Fruit fly (Drosophila melanogaster) whole organism, embryonic: Measurements from ENCODE around the gene Polr2I.

Source experiments
- Blimp-1 ChIP-seq: fragments of 200-800 bp; sonication (Bioruptor generic); optimal IDR thresholded peaks from 3 replicates; lab custom pipeline; 2018; ENCODE audit warnings: missing biosample characterization, missing genetic modification characterization, mild to moderate bottlenecking, moderate library complexity, missing genetic modification reagents
- CG10209 ChIP-seq: fragments of 200-800 bp; sonication (Bioruptor generic); optimal IDR thresholded peaks from 3 replicates; lab custom pipeline; 2017; ENCODE audit warnings: missing biosample characterization, mild to moderate bottlenecking, missing genetic modification characterization, missing genetic modification reagents
- CG10274 ChIP-seq: fragments of 200-800 bp; sonication (Bioruptor generic); optimal IDR thresholded peaks from 3 replicates; lab custom pipeline; 2017; ENCODE audit warnings: missing biosample characterization, mild to moderate bottlenecking, missing genetic modification characterization
- CG10979 ChIP-seq: fragments of 200-800 bp; sonication (Bioruptor generic); optimal IDR thresholded peaks from 2 replicates; lab custom pipeline; 2018; ENCODE audit warnings: missing biosample characterization, mild to moderate bottlenecking, missing genetic modification characterization, moderate library complexity
- CG11398 ChIP-seq: fragments of 200-800 bp; sonication (Bioruptor generic); optimal IDR thresholded peaks from 2 replicates; lab custom pipeline; 2016; ENCODE audit warnings: missing biosample characterization, missing genetic modification characterization
- CG11695 ChIP-seq: fragments of 200-800 bp; sonication (Bioruptor generic); IDR thresholded peaks from 3 replicates; pipeline ENCODE4 v1.3.6; 2022; ENCODE audit warnings: missing biosample characterization, missing genetic modification characterization
- CG12104 ChIP-seq: fragments of 200-800 bp; sonication (Bioruptor generic); optimal IDR thresholded peaks from 3 replicates; lab custom pipeline; 2016; ENCODE audit warnings: missing biosample characterization, missing genetic modification characterization
- CG15269 ChIP-seq: fragments of 200-800 bp; sonication (Bioruptor generic); optimal IDR thresholded peaks from 2 replicates; lab custom pipeline; 2018; ENCODE audit warnings: missing biosample characterization, mild to moderate bottlenecking, missing genetic modification characterization, moderate library complexity
- CG18599 ChIP-seq: fragments of 200-800 bp; sonication (Bioruptor generic); optimal IDR thresholded peaks from 3 replicates; lab custom pipeline; 2017; ENCODE audit warnings: missing biosample characterization, missing genetic modification characterization, mild to moderate bottlenecking, moderate library complexity, missing genetic modification reagents
- CG2889 ChIP-seq: fragments of 200-800 bp; sonication (Bioruptor generic); IDR thresholded peaks from 3 replicates; pipeline ENCODE4 v1.3.6; 2022; ENCODE audit warnings: missing biosample characterization, missing genetic modification characterization
- CG34376 ChIP-seq: fragments of 200-800 bp; sonication (Bioruptor generic); optimal IDR thresholded peaks from 2 replicates; lab custom pipeline; 2018; ENCODE audit warnings: missing biosample characterization, mild to moderate bottlenecking, missing genetic modification characterization
- CG3995 ChIP-seq: fragments of 200-800 bp; sonication (Bioruptor generic); optimal IDR thresholded peaks from 3 replicates; lab custom pipeline; 2016; ENCODE audit warnings: missing biosample characterization, missing genetic modification characterization
- CG4328 ChIP-seq: fragments of 200-800 bp; sonication (Bioruptor generic); optimal IDR thresholded peaks from 3 replicates; lab custom pipeline; 2017; ENCODE audit warnings: missing biosample characterization, missing genetic modification reagents, missing genetic modification characterization
- CG43689 ChIP-seq: fragments of 200-800 bp; sonication (Bioruptor generic); IDR thresholded peaks from 2 replicates; pipeline ENCODE4 v1.3.6; 2022; ENCODE audit warnings: missing biosample characterization, missing genetic modification characterization
- CG5180 ChIP-seq: fragments of 200-800 bp; sonication (Bioruptor generic); optimal IDR thresholded peaks from 3 replicates; lab custom pipeline; 2017; ENCODE audit warnings: missing biosample characterization, missing genetic modification characterization, mild to moderate bottlenecking, moderate library complexity, missing genetic modification reagents
- CG8924 ChIP-seq: fragments of 200-800 bp; optimal IDR thresholded peaks from 3 replicates; lab custom pipeline; 2019; ENCODE audit warnings: missing biosample characterization, mild to moderate bottlenecking, missing genetic modification characterization, moderate library complexity
- CG9727 ChIP-seq: fragments of 200-800 bp; sonication (Bioruptor generic); optimal IDR thresholded peaks from 3 replicates; lab custom pipeline; 2017; ENCODE audit warnings: missing biosample characterization, mild to moderate bottlenecking, missing genetic modification characterization
- CoRest ChIP-seq: fragments of 200-800 bp; sonication (Bioruptor generic); optimal IDR thresholded peaks from 3 replicates; lab custom pipeline; 2018; ENCODE audit warnings: missing biosample characterization, mild to moderate bottlenecking, missing genetic modification characterization, moderate library complexity
- Doc3 ChIP-seq: fragments of 200-800 bp; sonication (Bioruptor generic); IDR thresholded peaks from 3 replicates; pipeline ENCODE4 v1.3.6; 2022; ENCODE audit warnings: missing biosample characterization, missing genetic modification characterization; ENCODE audit not compliant: partially characterized antibody
- Drgx ChIP-seq: fragments of 200-800 bp; sonication (Bioruptor generic); IDR thresholded peaks from 2 replicates; pipeline ENCODE4 v1.3.6; 2022; ENCODE audit warnings: missing biosample characterization, missing genetic modification characterization
- Eip74EF ChIP-seq, 2 experiments: fragments of 200-800 bp in 1 of 2; fragments of >200 bp in 1 of 2; sonication (Bioruptor generic) in 1 of 2; optimal IDR thresholded peaks; 2 replicates each; lab custom pipeline; 2017 to 2019; ENCODE audit warnings: missing biosample characterization in 2 of 2, missing genetic modification characterization in 2 of 2, mild to moderate bottlenecking in 1 of 2, moderate library complexity in 1 of 2
- HmgD ChIP-seq: fragments of 200-800 bp; sonication (Bioruptor generic); optimal IDR thresholded peaks from 3 replicates; lab custom pipeline; 2016; ENCODE audit warnings: missing biosample characterization, missing genetic modification characterization
- Lim3 ChIP-seq: fragments of 200-800 bp; sonication (Bioruptor generic); IDR thresholded peaks from 2 replicates; pipeline ENCODE4 v1.3.6; 2022; ENCODE audit warnings: missing biosample characterization, missing genetic modification characterization
- Med ChIP-seq: fragments of 200-800 bp; sonication (Bioruptor generic); peaks from one replicate; lab custom pipeline; 2016; ENCODE audit warnings: missing biosample characterization, missing genetic modification characterization, mild to moderate bottlenecking, inconsistent platforms, moderate library complexity
- Sry-β ChIP-seq: fragments of 200-800 bp; sonication (Bioruptor generic); optimal IDR thresholded peaks from 2 replicates; lab custom pipeline; 2018; ENCODE audit warnings: missing biosample characterization, mild to moderate bottlenecking, missing genetic modification characterization, moderate library complexity
- Xrp1 ChIP-seq: fragments of 200-800 bp; sonication (Bioruptor generic); IDR thresholded peaks from 2 replicates; pipeline ENCODE4 v1.3.6; 2022; ENCODE audit warnings: missing biosample characterization, missing genetic modification characterization
- bsh ChIP-seq, 2 experiments: fragments of 200-800 bp; sonication (Bioruptor generic); optimal IDR thresholded peaks; 2 replicates each; lab custom pipeline; 2017 to 2018; ENCODE audit warnings: mild to moderate bottlenecking in 2 of 2, missing biosample characterization in 2 of 2, missing genetic modification characterization in 2 of 2, moderate library complexity in 1 of 2
- croc ChIP-seq: fragments of 200-800 bp; sonication (Bioruptor generic); conservative IDR thresholded peaks from 3 replicates; pipeline ENCODE4 v1.3.6; 2022; ENCODE audit warnings: missing biosample characterization, missing genetic modification characterization
- exex ChIP-seq: fragments of 200-800 bp; sonication (Bioruptor generic); optimal IDR thresholded peaks from 4 replicates; lab custom pipeline; 2018; ENCODE audit warnings: missing biosample characterization, mild to moderate bottlenecking, missing genetic modification characterization, moderate library complexity
- gfzf ChIP-seq: fragments of 200-800 bp; sonication (Bioruptor generic); optimal IDR thresholded peaks from 2 replicates; lab custom pipeline; 2016; ENCODE audit warnings: missing biosample characterization, mild to moderate bottlenecking, missing genetic modification characterization, moderate library complexity
- grn ChIP-seq: fragments of 200-800 bp; sonication (Bioruptor generic); optimal IDR thresholded peaks from 3 replicates; lab custom pipeline; 2017; ENCODE audit warnings: missing biosample characterization, missing genetic modification characterization
- kni ChIP-seq: fragments of 200-800 bp; sonication (Bioruptor generic); optimal IDR thresholded peaks from 3 replicates; lab custom pipeline; 2017; ENCODE audit warnings: mild to moderate bottlenecking, missing biosample characterization, missing genetic modification reagents, missing genetic modification characterization
- lab ChIP-seq: fragments of 200-800 bp; sonication (Bioruptor generic); optimal IDR thresholded peaks from 3 replicates; lab custom pipeline; 2017; ENCODE audit warnings: missing biosample characterization, missing genetic modification characterization, mild to moderate bottlenecking, moderate library complexity, missing genetic modification reagents
- lbe ChIP-seq: fragments of 200-800 bp; sonication (Bioruptor generic); optimal IDR thresholded peaks from 2 replicates; lab custom pipeline; 2016; ENCODE audit warnings: missing biosample characterization, mild to moderate bottlenecking, missing genetic modification characterization
- org-1 ChIP-seq: fragments of 200-800 bp; sonication (Bioruptor generic); optimal IDR thresholded peaks from 2 replicates; lab custom pipeline; 2017; ENCODE audit warnings: missing biosample characterization, missing genetic modification characterization
- prd ChIP-seq, 3 experiments: fragments of >200 bp in 2 of 3; fragments of 200-800 bp in 1 of 3; sonication (Bioruptor generic) in 1 of 3; optimal IDR thresholded peaks in 2 of 3; IDR thresholded peaks in 1 of 3; 2 replicates in 2 of 3; 3 replicates in 1 of 3; pipeline versions ENCODE4 v1.3.6 to Lab custom; 2017 to 2022; ENCODE audit warnings: missing biosample characterization in 1 of 3, missing genetic modification characterization in 1 of 3
- row ChIP-seq: fragments of 200-800 bp; sonication (Bioruptor generic); IDR thresholded peaks from 3 replicates; pipeline ENCODE4 v1.3.6; 2022; ENCODE audit warnings: missing biosample characterization, missing genetic modification characterization
- sens ChIP-seq: fragments of 200-800 bp; sonication (Bioruptor generic); peaks from one replicate; lab custom pipeline; 2016; ENCODE audit warnings: missing biosample characterization, missing genetic modification characterization
- slbo ChIP-seq: fragments of 200-800 bp; sonication (Bioruptor generic); IDR thresholded peaks from 2 replicates; pipeline ENCODE4 v1.3.6; 2022; ENCODE audit warnings: missing biosample characterization, missing genetic modification characterization
- sug ChIP-seq: fragments of 200-800 bp; optimal IDR thresholded peaks from 2 replicates; lab custom pipeline; 2019; ENCODE audit warnings: missing biosample characterization, mild to moderate bottlenecking, missing genetic modification characterization, moderate library complexity
- unpg ChIP-seq: fragments of 200-800 bp; sonication (Bioruptor generic); optimal IDR thresholded peaks from 3 replicates; lab custom pipeline; 2018; ENCODE audit warnings: missing biosample characterization, mild to moderate bottlenecking, missing genetic modification characterization, moderate library complexity

Gene Polr2I

DNA sequence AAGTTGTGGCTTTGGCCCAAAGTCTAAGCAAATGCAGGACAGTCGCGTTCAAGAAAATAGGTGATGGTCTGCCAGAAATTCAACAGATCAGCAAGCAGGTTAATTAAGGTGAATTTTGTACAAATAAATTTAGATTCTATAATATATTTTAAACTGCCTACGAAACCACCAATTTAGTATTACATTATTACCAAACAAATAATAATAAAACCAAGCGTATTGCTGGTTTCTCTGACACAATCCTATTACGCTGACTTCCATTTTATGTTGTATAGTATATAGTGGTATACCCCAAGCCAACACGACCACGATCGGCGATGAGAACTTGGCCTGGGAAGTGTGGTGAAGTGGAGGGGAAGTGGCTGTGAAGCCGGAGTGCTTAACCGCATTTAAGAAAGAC, 17.5 kb upstream of the Polr2I start (continued):
- TF ChIP-seq row (GFP tag; lab: Robert Waterston, UW) (peak; percentile 48; the same call in 2 of the 3 replicates), Blimp-1 (GFP tag; lab: Kevin White, UChicago) (peak; percentile 33), CG8924 (peak; percentile 5), Sry-β (GFP tag; lab: Kevin White, UChicago) (no peak), CG15269 (peak; percentile 51), CG10209 (GFP tag; lab: Kevin White, UChicago) (peak; percentile 14), slbo (GFP tag; lab: Robert Waterston, UW) (no peak), HmgD (GFP tag; lab: Kevin White, UChicago) (no peak), CG43689 (GFP tag; lab: Robert Waterston, UW) (no peak), org-1 (no peak), CG10979 (tag; lab: Kevin White, UChicago) (peak; percentile 16), Eip74EF (GFP tag; optimal IDR thresholded peaks at IDR 0.05; lab: Kevin White, UChicago) (peak in 1 of 2 experiments; percentile 22), CG3995 (no peak), CG9727 (GFP tag; lab: Kevin White, UChicago) (no peak), unpg (GFP tag; lab: Kevin White, UChicago) (peak; percentile 32), gfzf (no peak), CoRest (tag; lab: Kevin White, UChicago) (no peak), croc (GFP tag; lab: Robert Waterston, UW) (no peak), prd (optimal IDR thresholded peaks at IDR 0.05; lab: Kevin White, UChicago) (no peak), prd (GFP tag; IDR thresholded peaks at IDR 0.05; lab: Robert Waterston, UW) (peak; percentile 28; the same call in 1 of the 3 replicates), CG34376 (GFP tag; lab: Kevin White, UChicago) (no peak), CG2889 (no peak), CG12104 (GFP tag; lab: Kevin White, UChicago) (no peak), lab (peak; percentile 16), CG11695 (GFP tag; lab: Robert Waterston, UW) (no peak), kni (GFP tag; lab: Kevin White, UChicago) (no peak), CG5180 (GFP tag; lab: Kevin White, UChicago) (peak; percentile 6), Xrp1 (no peak; the same call in 1 of the 2 replicates), CG10274 (GFP tag; lab: Kevin White, UChicago) (no peak), CG11398 (GFP tag; lab: Kevin White, UChicago) (no peak), CG18599 (GFP tag; lab: Kevin White, UChicago) (peak; percentile 49)

dm6 chr3R:14292307-14292711, 16.6 kb upstream of the Polr2I start:
- peak in 1 of 2 experiments; percentile 34 for TF ChIP-seq bsh (GFP tag; optimal IDR thresholded peaks at IDR 0.05; lab: Kevin White, UChicago)
- no peak for TF ChIP-seq lbe (GFP tag; lab: Kevin White, UChicago)
- peak; percentile 7; the same call in 1 of the 2 replicates for TF ChIP-seq Drgx (GFP tag; lab: Robert Waterston, UW)
- TF ChIP-seq, all 482 proteins: peak for 2

DNA sequence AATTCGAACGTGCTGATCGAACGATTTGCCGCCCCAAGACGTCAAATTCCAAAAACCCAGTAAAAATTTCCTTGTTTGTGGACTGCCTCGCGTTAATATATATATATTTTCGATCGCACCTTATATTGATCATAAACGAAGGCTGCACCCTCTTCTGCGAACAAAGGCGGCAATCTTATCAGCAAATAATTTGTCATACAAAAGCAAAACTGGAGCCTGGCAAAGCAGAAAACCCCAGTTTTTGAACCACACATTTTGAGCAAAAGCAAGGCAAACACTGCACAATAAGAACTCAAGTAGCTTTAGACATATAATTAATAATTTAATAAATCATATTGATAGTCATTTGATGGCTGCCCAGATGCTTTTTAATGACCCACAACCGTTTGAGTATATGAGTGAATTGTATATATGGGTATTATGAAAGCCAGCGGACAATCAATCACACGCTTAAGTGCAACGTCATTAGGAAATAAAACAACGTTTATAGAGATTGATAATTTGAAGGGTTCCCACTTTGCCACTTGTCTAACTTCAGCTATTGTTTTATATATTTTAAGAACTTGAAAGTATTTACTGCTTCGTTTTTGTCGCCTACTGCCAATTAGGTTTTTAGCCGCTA, 14.4 kb upstream of the Polr2I start:
- TF ChIP-seq Lim3 (GFP tag; lab: Robert Waterston, UW) = no peak
- peak; percentile 52 for TF ChIP-seq sens (GFP tag; lab: Kevin White, UChicago)
- peak; percentile 35 for TF ChIP-seq grn (GFP tag; lab: Kevin White, UChicago)
- peak; percentile 30 for TF ChIP-seq Med (GFP tag; lab: Kevin White, UChicago)
- peak; percentile 35 for TF ChIP-seq lbe (GFP tag; lab: Kevin White, UChicago)
- TF ChIP-seq lab = peak; percentile 12
- TF ChIP-seq CG4328 = no peak
- no peak for TF ChIP-seq Doc3 (GFP tag; lab: Robert Waterston, UW)
- TF ChIP-seq exex (tag; lab: Kevin White, UChicago) = peak; percentile 3
- TF ChIP-seq sug (tag; lab: Kevin White, UChicago) = peak; percentile 7
